Worm (Caenorhabditis elegans) whole organism, late embryonic: ENCODE results near the gene F57A8.1.
"Not testable (repeated sequence)": the region's sequence is repeated elsewhere in the genome, so short reads cannot be mapped to it uniquely, and the experiment has no call there.

Experiments used
- C08G9.2 ChIP-seq: sonication (generic microtip); optimal IDR thresholded peaks from 2 replicates; lab custom pipeline; 2016; ENCODE audit warnings: mild to moderate bottlenecking, missing genetic modification characterization, moderate library complexity, missing compliant biosample characterization
- T23F11.4 ChIP-seq: fragments of 200-800 bp; sonication (Bioruptor generic); optimal IDR thresholded peaks from 2 replicates; lab custom pipeline; 2018; ENCODE audit warnings: mild to moderate bottlenecking, missing genetic modification characterization, missing compliant biosample characterization
- ceh-31 ChIP-seq: sonication (generic microtip); optimal IDR thresholded peaks from 2 replicates; lab custom pipeline; 2016; ENCODE audit warnings: missing genetic modification characterization, missing compliant biosample characterization
- dmd-4 ChIP-seq: sonication (generic microtip); optimal IDR thresholded peaks from 2 replicates; lab custom pipeline; 2016; ENCODE audit warnings: borderline replicate concordance, missing genetic modification characterization, missing compliant biosample characterization
- elt-2 ChIP-seq: sonication (generic microtip); optimal IDR thresholded peaks from 2 replicates; lab custom pipeline; 2016; ENCODE audit warnings: missing genetic modification reagents, missing genetic modification characterization, missing compliant biosample characterization
- eyg-1 ChIP-seq: sonication (generic microtip); optimal IDR thresholded peaks from 2 replicates; lab custom pipeline; 2016; ENCODE audit warnings: missing genotype, missing genetic modification characterization, missing compliant biosample characterization
- fkh-10 ChIP-seq: fragments of 150-350 bp; optimal IDR thresholded peaks from 2 replicates; lab custom pipeline; 2014; ENCODE audit warnings: missing biosample characterization, missing genetic modification reagents, missing genetic modification characterization
- nhr-11 ChIP-seq: fragments of 150-350 bp; optimal IDR thresholded peaks from 2 replicates; lab custom pipeline; 2014; ENCODE audit warnings: missing biosample characterization, missing genetic modification characterization
- nhr-232 ChIP-seq: sonication (generic microtip); optimal IDR thresholded peaks from 2 replicates; lab custom pipeline; 2016; ENCODE audit warnings: missing genetic modification characterization, missing compliant biosample characterization
- pag-3 ChIP-seq: sonication (generic microtip); optimal IDR thresholded peaks from 2 replicates; lab custom pipeline; 2016; ENCODE audit warnings: missing compliant biosample characterization, missing genetic modification characterization, borderline replicate concordance
- pqm-1 ChIP-seq: sonication (generic microtip); optimal IDR thresholded peaks from 2 replicates; lab custom pipeline; 2016; ENCODE audit warnings: missing genetic modification characterization, missing compliant biosample characterization
- sdc-2 ChIP-seq: sonication (generic microtip); optimal IDR thresholded peaks from 2 replicates; lab custom pipeline; 2016; ENCODE audit warnings: missing genotype, missing genetic modification characterization, missing compliant biosample characterization
- sox-4 ChIP-seq: sonication (generic microtip); optimal IDR thresholded peaks from 2 replicates; lab custom pipeline; 2017; ENCODE audit warnings: mild to moderate bottlenecking, missing genetic modification characterization, inconsistent platforms, missing compliant biosample characterization

- not testable (repeated sequence) for TF ChIP-seq elt-2 (tag; lab: Kevin White, UChicago); nhr-11 (tag; lab: Kevin White, UChicago); C08G9.2; eyg-1 (tag; lab: Kevin White, UChicago); sox-4 (tag; lab: Kevin White, UChicago); pqm-1 (tag; lab: Kevin White, UChicago); ceh-31 (tag; lab: Kevin White, UChicago); nhr-232 (tag; lab: Kevin White, UChicago); fkh-10; sdc-2 (tag; lab: Kevin White, UChicago); pag-3; T23F11.4 (GFP tag; lab: Kevin White, UChicago); dmd-4 (tag; lab: Kevin White, UChicago)
Measured at ce11 chrV:10049192-10049816, 12.2 kb downstream of the F57A8.1 start.
